Worm (Caenorhabditis elegans) whole organism, young adult: Measurements from ENCODE around the gene plx-1.

Experiments
- B0035.1 ChIP-seq: sonication (generic microtip); optimal IDR thresholded peaks from 2 replicates; lab custom pipeline; 2016; ENCODE audit warnings: missing genetic modification characterization, mild to moderate bottlenecking, missing compliant biosample characterization, missing genotype, missing genetic modification reagents
- ama-1 ChIP-seq, 3 experiments: fragments of 150-350 bp in 1 of 3; sonication (generic microtip) in 2 of 3; optimal IDR thresholded peaks; 2 replicates each; lab custom pipeline; 2014 to 2018; ENCODE audit warnings: missing biosample characterization in 2 of 3, missing genetic modification characterization in 2 of 3, missing genetic modification reagents in 2 of 3
- dpl-1 ChIP-seq: fragments of 150-350 bp; optimal IDR thresholded peaks from 2 replicates; lab custom pipeline; 2014; ENCODE audit warnings: missing biosample characterization, missing genetic modification reagents, missing genetic modification characterization
- efl-1 ChIP-seq: fragments of 150-350 bp; optimal IDR thresholded peaks from 2 replicates; lab custom pipeline; 2014; ENCODE audit warnings: missing biosample characterization, missing genetic modification reagents, missing genetic modification characterization
- egl-44 ChIP-seq: fragments of 200-800 bp; sonication (Bioruptor generic); IDR thresholded peaks from 2 replicates; pipeline ENCODE4 v1.3.6; 2022; ENCODE audit warnings: missing genetic modification reagents, missing genetic modification characterization, missing compliant biosample characterization
- lir-1 ChIP-seq: fragments of 200-800 bp; sonication (Bioruptor generic); conservative IDR thresholded peaks from 2 replicates; pipeline ENCODE4 v1.3.6; 2022; ENCODE audit warnings: missing genetic modification reagents, missing genetic modification characterization, missing compliant biosample characterization
- somi-1 ChIP-seq: fragments of 200-800 bp; sonication (Bioruptor generic); optimal IDR thresholded peaks from 2 replicates; lab custom pipeline; 2018; ENCODE audit warnings: mild to moderate bottlenecking, missing genetic modification characterization, missing compliant biosample characterization
- xnd-1 ChIP-seq: sonication (generic microtip); optimal IDR thresholded peaks from 2 replicates; lab custom pipeline; 2016; ENCODE audit warnings: missing genotype, missing genetic modification reagents, missing genetic modification characterization, missing compliant biosample characterization

- TF ChIP-seq xnd-1 (tag; lab: Kevin White, UChicago) (no peak), dpl-1 (GFP tag; lab: Kevin White, UChicago) (no peak), B0035.1 (tag; lab: Kevin White, UChicago) (no peak), efl-1 (no peak), somi-1 (GFP tag; lab: Kevin White, UChicago) (no peak), lir-1 (GFP tag; lab: Robert Waterston, UW) (no peak), egl-44 (GFP tag; lab: Robert Waterston, UW) (no peak), ama-1 (optimal IDR thresholded peaks at IDR 0.05; lab: Kevin White, UChicago) (no peak), ama-1 (GFP tag; optimal IDR thresholded peaks at IDR 0.05; lab: Kevin White, UChicago) (no peak)
Observed at ce11 chrIV:961862-962261, 2.5 kb downstream of the plx-1 start.
